Fruit fly (Drosophila melanogaster): ENCODE measurements around the gene sens-2.
A peak's percentile ranks its signal among the peaks of the same experiment; 100 is the strongest.

The sens-2 gene

dm6 chr2L:6773645-6774044 lies 48.1 kb upstream of the sens-2 start, which contains the start of gene CG17378 (continued):
- TF ChIP-seq CG6689 (GFP tag; IDR thresholded peaks at IDR 0.05) = no peak
- TF ChIP-seq CG4424 (GFP tag; optimal IDR thresholded peaks at IDR 0.05) = no peak
- TF ChIP-seq disco-r (GFP tag; optimal IDR thresholded peaks at IDR 0.05) = no peak
- TF ChIP-seq hbn (GFP tag; IDR thresholded peaks at IDR 0.05; ENCODE audit: partially characterized antibody) = 0 out of 2 replicates have a peak, but pooled peaks have one; percentile 15
- no peak for TF ChIP-seq Poxn (GFP tag; IDR thresholded peaks at IDR 0.05)
- TF ChIP-seq CG7786 (GFP tag; optimal IDR thresholded peaks at IDR 0.05) = no peak
- TF ChIP-seq CG9609 (GFP tag; optimal IDR thresholded peaks at IDR 0.05) = no peak
- TF ChIP-seq Ets97D (GFP tag; optimal IDR thresholded peaks at IDR 0.05) = no peak
- TF ChIP-seq wdn (GFP tag; IDR thresholded peaks at IDR 0.05) = no peak
- TF ChIP-seq az2 (GFP tag; optimal IDR thresholded peaks at IDR 0.05) = no peak
- TF ChIP-seq Chrac-16 (GFP tag; optimal IDR thresholded peaks at IDR 0.05) = no peak
- TF ChIP-seq CG12942 (GFP tag; optimal IDR thresholded peaks at IDR 0.05) = no peak
- TF ChIP-seq wek (GFP tag; optimal IDR thresholded peaks at IDR 0.05) = no peak
- no peak for TF ChIP-seq CG13894 (tag; optimal IDR thresholded peaks at IDR 0.05)
- no peak for TF ChIP-seq CG11504 (tag; optimal IDR thresholded peaks at IDR 0.05)
- TF ChIP-seq salm (tag; optimal IDR thresholded peaks at IDR 0.05) = no peak
- no peak for TF ChIP-seq klu (GFP tag; IDR thresholded peaks at IDR 0.05)
- TF ChIP-seq CG12744 (GFP tag; optimal IDR thresholded peaks at IDR 0.05) = no peak
- TF ChIP-seq CG5245 (GFP tag; optimal IDR thresholded peaks at IDR 0.05) = no peak
- TF ChIP-seq CG2129 (GFP tag; IDR thresholded peaks at IDR 0.05; ENCODE audit: partially characterized antibody) = no peak
- TF ChIP-seq sr (GFP tag; IDR thresholded peaks at IDR 0.05) = peak; percentile 46; the same call in 1 of the 3 replicates
- no peak for TF ChIP-seq bigmax (GFP tag; optimal IDR thresholded peaks at IDR 0.05)
- no peak for TF ChIP-seq twi (tag; optimal IDR thresholded peaks at IDR 0.05)
- peak; percentile 80 for TF ChIP-seq CTCF (GFP tag; optimal IDR thresholded peaks at IDR 0.05)
- TF ChIP-seq CG9215 (GFP tag; IDR thresholded peaks at IDR 0.05) = no peak
- no peak for TF ChIP-seq mam (GFP tag; optimal IDR thresholded peaks at IDR 0.05)
- no peak for TF ChIP-seq CG2875 (GFP tag; optimal IDR thresholded peaks at IDR 0.05)
- TF ChIP-seq gce (GFP tag; IDR thresholded peaks at IDR 0.05) = no peak
- no peak for TF ChIP-seq Gug (GFP tag; IDR thresholded peaks at IDR 0.05)
- TF ChIP-seq CG2202 (tag; optimal IDR thresholded peaks at IDR 0.05) = no peak
- TF ChIP-seq CG5180 (GFP tag; optimal IDR thresholded peaks at IDR 0.05) = no peak
- no peak for TF ChIP-seq CG1024 (GFP tag; IDR thresholded peaks at IDR 0.05)
- no peak for TF ChIP-seq ro (GFP tag; IDR thresholded peaks at IDR 0.05)
- TF ChIP-seq crp (GFP tag; optimal IDR thresholded peaks at IDR 0.05) = peak in 1 of 2 experiments; percentile 76
- no peak for TF ChIP-seq Stat92E (GFP tag; optimal IDR thresholded peaks at IDR 0.05)
- no peak for TF ChIP-seq gcm2 (GFP tag; optimal IDR thresholded peaks at IDR 0.05)
- no peak for TF ChIP-seq yki (optimal IDR thresholded peaks at IDR 0.05)
- no peak for TF ChIP-seq CG33213 (GFP tag; optimal IDR thresholded peaks at IDR 0.05)
- TF ChIP-seq ftz-f1 (GFP tag; optimal IDR thresholded peaks at IDR 0.05) = peak; percentile 55
- TF ChIP-seq CG4404 (GFP tag; IDR thresholded peaks at IDR 0.05) = no peak
- no peak for TF ChIP-seq CG10565 (GFP tag; optimal IDR thresholded peaks at IDR 0.05)
- no peak for TF ChIP-seq vvl (GFP tag; IDR thresholded peaks at IDR 0.05)
- TF ChIP-seq CG4707 (GFP tag; optimal IDR thresholded peaks at IDR 0.05) = no peak
- no peak for TF ChIP-seq CG16779 (GFP tag; IDR thresholded peaks at IDR 0.05)
- TF ChIP-seq Dll (GFP tag; IDR thresholded peaks at IDR 0.05; ENCODE audit: partially characterized antibody) = 0 out of 4 replicates have a peak, but pooled peaks have one; percentile 11
- TF ChIP-seq CG11695 (GFP tag; IDR thresholded peaks at IDR 0.05) = no peak
- no peak for TF ChIP-seq CG10959 (GFP tag; IDR thresholded peaks at IDR 0.05)
- TF ChIP-seq CG31224 (GFP tag; IDR thresholded peaks at IDR 0.05) = no peak
- no peak for TF ChIP-seq CG31441 (GFP tag; IDR thresholded peaks at IDR 0.05)
- TF ChIP-seq exex (tag; optimal IDR thresholded peaks at IDR 0.05) = no peak
- TF ChIP-seq Ada2b (GFP tag; IDR thresholded peaks at IDR 0.05) = no peak
- TF ChIP-seq pho (GFP tag; optimal IDR thresholded peaks at IDR 0.05) = no peak
- TF ChIP-seq Sry-β (GFP tag; optimal IDR thresholded peaks at IDR 0.05) = no peak

All from whole organism, embryonic.